Worm (Caenorhabditis elegans) whole organism, L3 larva: ENCODE results near the gene snb-7.

Experiments
- ceh-82 ChIP-seq: fragments of 150-350 bp; optimal IDR thresholded peaks from 2 replicates; lab custom pipeline; 2014; ENCODE audit warnings: missing biosample characterization, missing genetic modification characterization
- egl-27 ChIP-seq: sonication (generic microtip); optimal IDR thresholded peaks from 4 replicates; lab custom pipeline; 2017; ENCODE audit warnings: missing biosample characterization, missing genetic modification reagents, missing genetic modification characterization
- fkh-10 ChIP-seq: sonication (generic microtip); optimal IDR thresholded peaks from 2 replicates; lab custom pipeline; 2017; ENCODE audit warnings: missing biosample characterization, missing genetic modification reagents, missing genetic modification characterization
- lin-15B ChIP-seq: fragments of 150-350 bp; optimal IDR thresholded peaks from 2 replicates; lab custom pipeline; 2014; ENCODE audit warnings: missing biosample characterization, missing genetic modification characterization
- lin-39 ChIP-seq: fragments of 150-350 bp; optimal IDR thresholded peaks from 2 replicates; lab custom pipeline; 2018; ENCODE audit warnings: missing biosample characterization, missing genetic modification reagents, missing genetic modification characterization
- nhr-76 ChIP-seq: fragments of 150-350 bp; sonication (generic microtip); optimal IDR thresholded peaks from 5 replicates; lab custom pipeline; 2014; ENCODE audit warnings: missing biosample characterization, missing genetic modification characterization
- snpc-4 ChIP-seq: fragments of 150-350 bp; optimal IDR thresholded peaks from 2 replicates; lab custom pipeline; 2014; ENCODE audit warnings: missing biosample characterization, missing genetic modification characterization

DNA sequence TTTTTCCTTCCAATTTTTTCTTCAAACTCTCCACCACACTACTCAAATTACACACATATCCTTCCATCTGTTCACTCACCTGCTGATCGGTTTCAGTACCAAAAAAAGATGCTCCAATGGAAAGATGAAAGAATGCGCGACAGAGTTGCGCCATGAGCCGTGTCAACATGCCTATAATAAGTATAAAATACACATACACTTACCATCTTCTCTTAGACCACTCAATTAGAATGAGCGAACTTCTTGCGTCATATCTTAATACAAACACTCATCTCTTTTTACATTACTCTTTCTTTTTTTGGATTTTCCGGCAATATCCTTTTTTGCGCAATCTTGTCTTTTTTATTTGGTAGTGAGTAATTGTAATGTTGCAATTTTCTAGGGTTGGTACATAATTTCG lies 23.0 kb upstream of the snb-7 start:
- no peak for TF ChIP-seq snpc-4 (tag; lab: Kevin White, UChicago)
- TF ChIP-seq lin-39: no peak
- TF ChIP-seq nhr-76 (tag; lab: Kevin White, UChicago): no peak
- no peak for TF ChIP-seq ceh-82 (tag; lab: Kevin White, UChicago)
- no peak for TF ChIP-seq lin-15B (tag; lab: Kevin White, UChicago)
- no peak for TF ChIP-seq fkh-10
- TF ChIP-seq egl-27 (tag; lab: Kevin White, UChicago): no peak
